Worm (Caenorhabditis elegans) whole organism, L2 larva: Measurements from ENCODE around the gene srsx-33.

Source experiments
- egl-27 ChIP-seq: sonication (generic microtip); optimal IDR thresholded peaks from 3 replicates; lab custom pipeline; 2017; ENCODE audit warnings: missing biosample characterization, missing genetic modification reagents, missing genetic modification characterization
- elt-1 ChIP-seq: fragments of 150-350 bp; optimal IDR thresholded peaks from 2 replicates; lab custom pipeline; 2014; ENCODE audit warnings: missing biosample characterization, missing genetic modification characterization
- gmeb-1 ChIP-seq: fragments of 150-350 bp; optimal IDR thresholded peaks from 2 replicates; lab custom pipeline; 2014; ENCODE audit warnings: missing biosample characterization, missing genetic modification characterization
- lin-13 ChIP-seq: fragments of 150-350 bp; optimal IDR thresholded peaks from 2 replicates; lab custom pipeline; 2014; ENCODE audit warnings: missing biosample characterization, missing genetic modification reagents, missing genetic modification characterization
- lsy-2 ChIP-seq, 2 experiments: fragments of 150-350 bp in 1 of 2; sonication (generic microtip) in 1 of 2; optimal IDR thresholded peaks; 2 replicates each; lab custom pipeline; 2014 to 2017; ENCODE audit warnings: missing biosample characterization in 2 of 2, missing genetic modification characterization in 2 of 2
- mdl-1 ChIP-seq, 2 experiments: fragments of 150-350 bp in 1 of 2; sonication (generic microtip) in 1 of 2; optimal IDR thresholded peaks; 2 replicates each; lab custom pipeline; 2017; ENCODE audit warnings: missing biosample characterization in 2 of 2, missing genetic modification characterization in 2 of 2
- nhr-12 ChIP-seq: fragments of 150-350 bp; optimal IDR thresholded peaks from 2 replicates; lab custom pipeline; 2014; ENCODE audit warnings: missing biosample characterization, missing genetic modification characterization
- nhr-237 ChIP-seq: fragments of 150-350 bp; optimal IDR thresholded peaks from 2 replicates; lab custom pipeline; 2014; ENCODE audit warnings: missing biosample characterization, missing genetic modification characterization
- sma-9 ChIP-seq, 2 experiments: fragments of 150-350 bp in 1 of 2; sonication (generic microtip) in 1 of 2; optimal IDR thresholded peaks; 2 replicates each; lab custom pipeline; 2014 to 2016; ENCODE audit warnings: missing genetic modification characterization in 2 of 2, mild to moderate bottlenecking in 1 of 2, missing biosample characterization in 1 of 2, missing compliant biosample characterization in 1 of 2, missing genetic modification reagents in 1 of 2, moderate library complexity in 1 of 2
- snpc-4 ChIP-seq: fragments of 150-350 bp; optimal IDR thresholded peaks from 2 replicates; lab custom pipeline; 2014; ENCODE audit warnings: missing biosample characterization, missing genetic modification characterization
- ztf-4 ChIP-seq: fragments of 150-350 bp; optimal IDR thresholded peaks from 2 replicates; lab custom pipeline; 2014; ENCODE audit warnings: missing biosample characterization, missing genetic modification characterization

DNA sequence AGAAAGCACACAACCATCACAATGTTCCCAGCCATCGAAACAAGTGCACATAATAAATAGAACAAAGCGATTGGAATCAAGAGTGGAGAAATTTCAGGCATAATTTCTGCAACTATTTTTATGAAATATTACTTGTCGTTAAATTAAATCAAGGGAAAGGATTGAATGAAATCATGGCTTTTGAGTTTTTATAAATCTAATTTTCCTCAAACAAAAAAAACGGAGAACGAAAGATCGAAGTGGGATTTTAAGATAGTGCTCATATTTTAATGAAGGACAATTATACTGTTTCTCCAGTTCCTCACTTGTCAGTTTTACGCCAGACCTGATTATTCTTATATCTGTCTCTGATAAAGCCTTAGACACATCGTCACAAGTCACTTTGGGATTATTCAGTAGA lies at the start of gene srsx-33:
- TF ChIP-seq snpc-4 (tag; lab: Kevin White, UChicago) (no peak), nhr-12 (no peak), lsy-2 (tag; optimal IDR thresholded peaks at IDR 0.05; lab: Kevin White, UChicago) (no peak), sma-9 (GFP tag; optimal IDR thresholded peaks at IDR 0.05; lab: Kevin White, UChicago) (no peak), sma-9 (tag; optimal IDR thresholded peaks at IDR 0.05; lab: Kevin White, UChicago) (no peak), egl-27 (tag; lab: Kevin White, UChicago) (no peak), mdl-1 (tag; optimal IDR thresholded peaks at IDR 0.05; lab: Kevin White, UChicago) (no peak), elt-1 (tag; lab: Kevin White, UChicago) (no peak), ztf-4 (tag; lab: Kevin White, UChicago) (no peak), lin-13 (GFP tag; lab: Kevin White, UChicago) (no peak), nhr-237 (tag; lab: Kevin White, UChicago) (no peak), gmeb-1 (tag; lab: Kevin White, UChicago) (no peak)
